Fruit fly (Drosophila melanogaster) whole organism, prepupa: ENCODE data around the gene Kah.
A peak's percentile ranks its signal among the peaks of the same experiment; 100 is the strongest.

Experiments used
- Blimp-1 ChIP-seq: fragments of 200-800 bp; sonication (Bioruptor generic); optimal IDR thresholded peaks from 3 replicates; lab custom pipeline; 2017; ENCODE audit warnings: missing biosample characterization, missing genetic modification characterization, mild to moderate bottlenecking, moderate library complexity, missing genetic modification reagents
- CG10631 ChIP-seq: fragments of 200-800 bp; sonication (Bioruptor generic); optimal IDR thresholded peaks from 2 replicates; lab custom pipeline; 2016; ENCODE audit warnings: missing biosample characterization, missing genetic modification characterization
- CG10669 ChIP-seq: fragments of 200-800 bp; sonication (Bioruptor generic); optimal IDR thresholded peaks from 3 replicates; lab custom pipeline; 2018; ENCODE audit warnings: missing biosample characterization, mild to moderate bottlenecking, missing genetic modification characterization, moderate library complexity
- CG11294 ChIP-seq: fragments of 200-800 bp; sonication (Bioruptor generic); IDR thresholded peaks from 2 replicates; pipeline ENCODE4 v1.3.6; 2022; ENCODE audit warnings: missing biosample characterization, missing genetic modification characterization
- CG11762 ChIP-seq: fragments of 200-800 bp; sonication (Bioruptor generic); optimal IDR thresholded peaks from 3 replicates; lab custom pipeline; 2016; ENCODE audit warnings: missing biosample characterization, missing genetic modification characterization; ENCODE audit not compliant: insufficient read depth
- CG11902 ChIP-seq: fragments of 200-800 bp; sonication (Bioruptor generic); optimal IDR thresholded peaks from 3 replicates; lab custom pipeline; 2016; ENCODE audit warnings: missing biosample characterization, missing genetic modification characterization
- CG15336 ChIP-seq: fragments of 200-800 bp; sonication (Bioruptor generic); IDR thresholded peaks from 2 replicates; pipeline ENCODE4 v1.3.6; 2022; ENCODE audit warnings: missing biosample characterization, missing genetic modification characterization
- CG1621 ChIP-seq: fragments of 200-800 bp; sonication (Bioruptor generic); optimal IDR thresholded peaks from 3 replicates; lab custom pipeline; 2018; ENCODE audit warnings: missing biosample characterization, mild to moderate bottlenecking, missing genetic modification characterization
- CG3032 ChIP-seq: fragments of 200-800 bp; optimal IDR thresholded peaks from 2 replicates; lab custom pipeline; 2019; ENCODE audit warnings: missing biosample characterization, mild to moderate bottlenecking, missing genetic modification characterization, moderate library complexity
- CG31627 ChIP-seq: fragments of 200-800 bp; sonication (Bioruptor generic); optimal IDR thresholded peaks from 3 replicates; lab custom pipeline; 2016; ENCODE audit warnings: missing biosample characterization, missing genetic modification characterization
- CG32006 ChIP-seq: fragments of 200-800 bp; sonication (Bioruptor generic); optimal IDR thresholded peaks from 3 replicates; lab custom pipeline; 2017; ENCODE audit warnings: missing biosample characterization, mild to moderate bottlenecking, missing genetic modification characterization
- CG34406 ChIP-seq: fragments of 200-800 bp; sonication (Bioruptor generic); optimal IDR thresholded peaks from 3 replicates; lab custom pipeline; 2016; ENCODE audit warnings: missing biosample characterization, missing genetic modification characterization
- CG3919 ChIP-seq: fragments of 200-800 bp; sonication (Bioruptor generic); optimal IDR thresholded peaks from 3 replicates; lab custom pipeline; 2016; ENCODE audit warnings: missing biosample characterization, missing genetic modification characterization
- CG4318 ChIP-seq: fragments of 200-800 bp; sonication (Bioruptor generic); optimal IDR thresholded peaks from 3 replicates; lab custom pipeline; 2017; ENCODE audit warnings: missing biosample characterization, mild to moderate bottlenecking, missing genetic modification characterization
- CG6163 ChIP-seq: fragments of 200-800 bp; sonication (Bioruptor generic); IDR thresholded peaks from 3 replicates; pipeline ENCODE4 v1.3.6; 2022; ENCODE audit warnings: missing biosample characterization, missing genetic modification characterization
- CG6276 ChIP-seq: fragments of 200-800 bp; sonication (Bioruptor generic); optimal IDR thresholded peaks from 2 replicates; lab custom pipeline; 2017; ENCODE audit warnings: missing biosample characterization, mild to moderate bottlenecking, missing genetic modification characterization
- CG6792 ChIP-seq: fragments of 200-800 bp; sonication (Bioruptor generic); optimal IDR thresholded peaks from 3 replicates; lab custom pipeline; 2016; ENCODE audit warnings: missing biosample characterization, missing genetic modification characterization
- CG6808 ChIP-seq: fragments of 200-800 bp; sonication (Bioruptor generic); optimal IDR thresholded peaks from 3 replicates; lab custom pipeline; 2017; ENCODE audit warnings: missing biosample characterization, missing genetic modification characterization, mild to moderate bottlenecking, moderate library complexity, missing genetic modification reagents
- CG6854 ChIP-seq: fragments of 200-800 bp; sonication (Bioruptor generic); optimal IDR thresholded peaks from 2 replicates; lab custom pipeline; 2017; ENCODE audit warnings: missing biosample characterization, mild to moderate bottlenecking, missing genetic modification characterization
- CG7368 ChIP-seq: fragments of 200-800 bp; sonication (Bioruptor generic); optimal IDR thresholded peaks from 3 replicates; lab custom pipeline; 2016; ENCODE audit warnings: missing biosample characterization, missing genetic modification characterization
- CG8119 ChIP-seq: fragments of 200-800 bp; sonication (Bioruptor generic); IDR thresholded peaks from 3 replicates; pipeline ENCODE4 v1.3.6; 2022; ENCODE audit warnings: missing biosample characterization, missing genetic modification characterization
- CG8319 ChIP-seq: fragments of 200-800 bp; sonication (Bioruptor generic); optimal IDR thresholded peaks from 3 replicates; lab custom pipeline; 2016; ENCODE audit warnings: missing biosample characterization, missing genetic modification characterization
- CG8632 ChIP-seq: fragments of 200-800 bp; sonication (Bioruptor generic); optimal IDR thresholded peaks from 3 replicates; lab custom pipeline; 2016; ENCODE audit warnings: missing biosample characterization, missing genetic modification characterization
- CG9139 ChIP-seq: fragments of 200-800 bp; sonication (Bioruptor generic); optimal IDR thresholded peaks from 3 replicates; lab custom pipeline; 2017; ENCODE audit warnings: missing biosample characterization, mild to moderate bottlenecking, missing genetic modification characterization
- Eip75B ChIP-seq: fragments of 200-800 bp; sonication (Bioruptor generic); optimal IDR thresholded peaks from 3 replicates; lab custom pipeline; 2016; ENCODE audit warnings: missing biosample characterization, missing genetic modification characterization
- Eip78C ChIP-seq: fragments of 200-800 bp; sonication (Bioruptor generic); peaks from one replicate; lab custom pipeline; 2016; ENCODE audit warnings: missing biosample characterization, missing genetic modification characterization
- Eip93F ChIP-seq: fragments of 200-800 bp; sonication (Bioruptor generic); optimal IDR thresholded peaks from 2 replicates; lab custom pipeline; 2016; ENCODE audit warnings: missing biosample characterization, mild to moderate bottlenecking, missing genetic modification characterization
- Ets21C ChIP-seq: fragments of 200-800 bp; sonication (Bioruptor generic); optimal IDR thresholded peaks from 3 replicates; lab custom pipeline; 2016; ENCODE audit warnings: missing biosample characterization, missing genetic modification characterization
- Ets96B ChIP-seq: fragments of 200-800 bp; optimal IDR thresholded peaks from 2 replicates; lab custom pipeline; 2019; ENCODE audit warnings: missing biosample characterization, mild to moderate bottlenecking, missing genetic modification characterization, moderate library complexity
- Hr38 ChIP-seq: sonication (Bioruptor generic); optimal IDR thresholded peaks from 2 replicates; lab custom pipeline; 2016; ENCODE audit warnings: missing biosample characterization, missing genetic modification characterization
- Hr39 ChIP-seq: fragments of 200-800 bp; sonication (Bioruptor generic); optimal IDR thresholded peaks from 2 replicates; lab custom pipeline; 2016; ENCODE audit warnings: missing biosample characterization, missing genetic modification characterization
- Hr4 ChIP-seq: fragments of 200-800 bp; sonication (Bioruptor generic); optimal IDR thresholded peaks from 3 replicates; lab custom pipeline; 2016; ENCODE audit warnings: missing biosample characterization, missing genetic modification characterization
- Lpt ChIP-seq: fragments of 200-800 bp; sonication (Bioruptor generic); optimal IDR thresholded peaks from 3 replicates; lab custom pipeline; 2016; ENCODE audit warnings: missing biosample characterization, missing genetic modification characterization
- OdsH ChIP-seq: fragments of 200-800 bp; sonication (Bioruptor generic); optimal IDR thresholded peaks from 3 replicates; lab custom pipeline; 2016; ENCODE audit warnings: missing biosample characterization, missing genetic modification characterization
- Smox ChIP-seq: fragments of 200-800 bp; sonication (Bioruptor generic); optimal IDR thresholded peaks from 3 replicates; lab custom pipeline; 2016; ENCODE audit warnings: missing biosample characterization, missing genetic modification characterization
- Sox14 ChIP-seq: fragments of 200-800 bp; sonication (Bioruptor generic); optimal IDR thresholded peaks from 3 replicates; lab custom pipeline; 2016; ENCODE audit warnings: missing biosample characterization, missing genetic modification characterization
- achi ChIP-seq: fragments of 200-800 bp; sonication (Bioruptor generic); optimal IDR thresholded peaks from 3 replicates; lab custom pipeline; 2016; ENCODE audit warnings: missing biosample characterization, missing genetic modification characterization
- acj6 ChIP-seq: fragments of 200-800 bp; sonication (Bioruptor generic); optimal IDR thresholded peaks from 3 replicates; lab custom pipeline; 2016; ENCODE audit warnings: missing biosample characterization, missing genetic modification characterization
- cyc ChIP-seq: fragments of 200-800 bp; sonication (Bioruptor generic); optimal IDR thresholded peaks from 3 replicates; lab custom pipeline; 2016; ENCODE audit warnings: missing biosample characterization, missing genetic modification characterization
- dac ChIP-seq: fragments of 200-800 bp; sonication (Bioruptor generic); optimal IDR thresholded peaks from 2 replicates; lab custom pipeline; 2017; ENCODE audit warnings: missing biosample characterization, mild to moderate bottlenecking, missing genetic modification characterization
- dsx ChIP-seq: fragments of 200-800 bp; optimal IDR thresholded peaks from 3 replicates; lab custom pipeline; 2019; ENCODE audit warnings: missing biosample characterization, mild to moderate bottlenecking, missing genetic modification characterization, moderate library complexity; ENCODE audit not compliant: poor library complexity, severe bottlenecking
- esn ChIP-seq: fragments of 200-800 bp; sonication (Bioruptor generic); optimal IDR thresholded peaks from 2 replicates; lab custom pipeline; 2016; ENCODE audit warnings: missing biosample characterization, mild to moderate bottlenecking, missing genetic modification characterization, moderate library complexity
- fd59A ChIP-seq: fragments of 200-800 bp; sonication (Bioruptor generic); optimal IDR thresholded peaks from 2 replicates; lab custom pipeline; 2017; ENCODE audit warnings: missing biosample characterization, mild to moderate bottlenecking, missing genetic modification characterization, missing genetic modification reagents
- fd85E ChIP-seq: fragments of 200-800 bp; sonication (Bioruptor generic); optimal IDR thresholded peaks from 3 replicates; lab custom pipeline; 2016; ENCODE audit warnings: missing biosample characterization, missing genetic modification characterization
- lz ChIP-seq: fragments of 200-800 bp; sonication (Bioruptor generic); optimal IDR thresholded peaks from 3 replicates; lab custom pipeline; 2016; ENCODE audit warnings: missing biosample characterization, missing genetic modification characterization
- net ChIP-seq: fragments of 200-800 bp; sonication (Bioruptor generic); optimal IDR thresholded peaks from 3 replicates; lab custom pipeline; 2016; ENCODE audit warnings: missing biosample characterization, missing genetic modification characterization
- salr ChIP-seq, 2 experiments: fragments of 200-800 bp; sonication (Bioruptor generic); optimal IDR thresholded peaks; 3 replicates each; lab custom pipeline; 2016 to 2018; ENCODE audit warnings: missing biosample characterization in 2 of 2, missing genetic modification characterization in 2 of 2, mild to moderate bottlenecking in 1 of 2
- spab ChIP-seq: fragments of 200-800 bp; sonication (Bioruptor generic); optimal IDR thresholded peaks from 2 replicates; lab custom pipeline; 2017; ENCODE audit warnings: missing biosample characterization, mild to moderate bottlenecking, missing genetic modification characterization, missing genetic modification reagents
- svp ChIP-seq: fragments of 200-800 bp; sonication (Bioruptor generic); peaks from one replicate; lab custom pipeline; 2016; ENCODE audit warnings: missing biosample characterization, missing genetic modification characterization
- topi ChIP-seq: fragments of 200-800 bp; sonication (Bioruptor generic); optimal IDR thresholded peaks from 3 replicates; lab custom pipeline; 2016; ENCODE audit warnings: missing biosample characterization, missing genetic modification characterization
- vri ChIP-seq: fragments of 200-800 bp; sonication (Bioruptor generic); optimal IDR thresholded peaks from 3 replicates; lab custom pipeline; 2016; ENCODE audit warnings: missing biosample characterization, mild to moderate bottlenecking, missing genetic modification characterization

Kah gene

dm6 chr3L:545512-546161 is 43.4 kb downstream of the Kah start:
- TF ChIP-seq CG11902 (GFP tag; lab: Kevin White, UChicago), result peak; percentile 82
- peak; percentile 81 for TF ChIP-seq Ets96B (tag; lab: Kevin White, UChicago)
- peak; percentile 83 for TF ChIP-seq CG11294 (GFP tag; lab: Robert Waterston, UW)
- peak; percentile 66 for TF ChIP-seq CG11762 (GFP tag; lab: Kevin White, UChicago)
- TF ChIP-seq CG3032 (tag; lab: Kevin White, UChicago), result peak; percentile 77
- peak; percentile 87 for TF ChIP-seq CG3919 (GFP tag; lab: Kevin White, UChicago)
- TF ChIP-seq CG6163 (GFP tag; lab: Robert Waterston, UW), result peak; percentile 88
- TF ChIP-seq CG32006 (GFP tag; lab: Kevin White, UChicago), result peak; percentile 84
- TF ChIP-seq OdsH (GFP tag; lab: Kevin White, UChicago), result peak; percentile 88
- TF ChIP-seq CG6276 (GFP tag; lab: Kevin White, UChicago), result peak; percentile 64
- peak; percentile 82 for TF ChIP-seq CG8632 (GFP tag; lab: Kevin White, UChicago)
- TF ChIP-seq CG6792, result peak; percentile 86
- peak; percentile 59 for TF ChIP-seq Lpt (GFP tag; lab: Kevin White, UChicago)
- peak; percentile 56 for TF ChIP-seq CG9139 (GFP tag; lab: Kevin White, UChicago)
- peak; percentile 80 for TF ChIP-seq net (GFP tag; lab: Kevin White, UChicago)
- TF ChIP-seq CG7368 (GFP tag; lab: Kevin White, UChicago), result peak; percentile 80
- peak; percentile 81 for TF ChIP-seq CG6854 (GFP tag; lab: Kevin White, UChicago)
- TF ChIP-seq topi (GFP tag; lab: Kevin White, UChicago), result peak; percentile 93
- peak; percentile 85 for TF ChIP-seq Eip75B (GFP tag; lab: Kevin White, UChicago)
- peak; percentile 78 for TF ChIP-seq CG10631
- TF ChIP-seq fd85E (GFP tag; lab: Kevin White, UChicago), result peak; percentile 47
- TF ChIP-seq Hr39 (GFP tag; lab: Kevin White, UChicago), result peak; percentile 95
- no peak for TF ChIP-seq Hr38 (GFP tag; lab: Kevin White, UChicago)
- TF ChIP-seq CG4318 (GFP tag; lab: Kevin White, UChicago), result peak; percentile 59
- peak; percentile 77 for TF ChIP-seq CG10669 (GFP tag; lab: Kevin White, UChicago)
- TF ChIP-seq svp (GFP tag; lab: Kevin White, UChicago), result peak; percentile 97
- TF ChIP-seq CG31627 (GFP tag; lab: Kevin White, UChicago), result peak; percentile 93
- TF ChIP-seq cyc (GFP tag; lab: Kevin White, UChicago), result peak; percentile 93
- peak; percentile 81 for TF ChIP-seq vri (GFP tag; lab: Kevin White, UChicago)
- TF ChIP-seq CG6808 (GFP tag; lab: Kevin White, UChicago), result peak; percentile 78
- TF ChIP-seq Ets21C, result peak; percentile 89
- TF ChIP-seq CG8119 (GFP tag; lab: Robert Waterston, UW), result peak; percentile 78
- peak; percentile 68 for TF ChIP-seq spab (GFP tag; lab: Kevin White, UChicago)
- peak; percentile 72 for TF ChIP-seq CG15336 (GFP tag; lab: Robert Waterston, UW)
- peak; percentile 92 for TF ChIP-seq lz
- peak; percentile 83 for TF ChIP-seq acj6 (GFP tag; lab: Kevin White, UChicago)
- peak; percentile 81 for TF ChIP-seq Eip93F (GFP tag; lab: Kevin White, UChicago)
- peak; percentile 66 for TF ChIP-seq CG8319 (GFP tag; lab: Kevin White, UChicago)
- TF ChIP-seq Sox14 (GFP tag; lab: Kevin White, UChicago), result peak; percentile 91
- peak; percentile 95 for TF ChIP-seq esn (GFP tag; lab: Kevin White, UChicago)
- TF ChIP-seq CG34406 (GFP tag; lab: Kevin White, UChicago), result peak; percentile 83
- peak; percentile 62 to 63 for TF ChIP-seq salr (GFP tag; optimal IDR thresholded peaks at IDR 0.05; lab: Kevin White, UChicago)
- peak; percentile 75 for TF ChIP-seq CG1621 (tag; lab: Kevin White, UChicago)
- peak; percentile 70 for TF ChIP-seq fd59A (GFP tag; lab: Kevin White, UChicago)
- TF ChIP-seq dsx, result peak; percentile 94
- TF ChIP-seq achi, result peak; percentile 84
- TF ChIP-seq Blimp-1, result peak; percentile 75
- peak; percentile 86 for TF ChIP-seq Hr4 (GFP tag; lab: Kevin White, UChicago)
- TF ChIP-seq Eip78C (GFP tag; lab: Kevin White, UChicago), result peak; percentile 94
- peak; percentile 92 for TF ChIP-seq Smox (GFP tag; lab: Kevin White, UChicago)
- TF ChIP-seq dac (GFP tag; lab: Kevin White, UChicago), result peak; percentile 47
